Worm (Caenorhabditis elegans): ENCODE results near the gene col-137.

ce11 chrIV:16630622-16631021, 28.0 kb upstream of the col-137 start, which contains the start of gene fipr-27:
- TF ChIP-seq klf-2 (GFP tag; conservative IDR thresholded peaks at IDR 0.05), result no peak
- no peak for TF ChIP-seq cog-1 (tag; optimal IDR thresholded peaks at IDR 0.05)
- TF ChIP-seq tab-1 (GFP tag; IDR thresholded peaks at IDR 0.05), result no peak
- no peak for TF ChIP-seq med-1 (GFP tag; optimal IDR thresholded peaks at IDR 0.05; ENCODE audit: insufficient read depth)
- no peak for TF ChIP-seq flt-1 (GFP tag; IDR thresholded peaks at IDR 0.05)
- TF ChIP-seq ztf-29 (GFP tag; IDR thresholded peaks at IDR 0.05), result no peak
- TF ChIP-seq ref-1 (GFP tag; conservative IDR thresholded peaks at IDR 0.05), result no peak
- TF ChIP-seq T22C8.4 (GFP tag; IDR thresholded peaks at IDR 0.05), result no peak

Measured in whole organism, midembryonic.